Worm (Caenorhabditis elegans): ENCODE results near the gene W03B1.9.

- TF ChIP-seq lsy-2 (tag; optimal IDR thresholded peaks at IDR 0.05) (no peak), egl-27 (tag; optimal IDR thresholded peaks at IDR 0.05) (no peak), unc-39 (tag; optimal IDR thresholded peaks at IDR 0.05) (no peak), nhr-10 (tag; optimal IDR thresholded peaks at IDR 0.05) (no peak), aly-2 (tag; optimal IDR thresholded peaks at IDR 0.05) (no peak), fos-1 (tag; optimal IDR thresholded peaks at IDR 0.05) (no peak), nhr-23 (tag; optimal IDR thresholded peaks at IDR 0.05) (no peak)
Observed at ce11 chrIV:4318056-4318455, 38.7 kb downstream of the W03B1.9 start.

Data from whole organism, L2 larva.